Fruit fly (Drosophila melanogaster) whole organism, pupa: Measurements from ENCODE around the gene stas.

Experiments
- CG10348 ChIP-seq: fragments of 200-800 bp; sonication (Bioruptor generic); IDR thresholded peaks from 2 replicates; pipeline ENCODE4 v1.3.6; 2022; ENCODE audit warnings: missing biosample characterization, missing genetic modification characterization
- CG12605 ChIP-seq: fragments of 200-800 bp; sonication (Bioruptor generic); IDR thresholded peaks from 2 replicates; pipeline ENCODE4 v1.3.6; 2022; ENCODE audit warnings: missing biosample characterization, missing genetic modification characterization
- CG13204 ChIP-seq: fragments of 200-800 bp; sonication (Bioruptor generic); optimal IDR thresholded peaks from 2 replicates; lab custom pipeline; 2018; ENCODE audit warnings: missing biosample characterization, mild to moderate bottlenecking, missing genetic modification characterization, moderate library complexity
- CG14655 ChIP-seq: fragments of 200-800 bp; sonication (Bioruptor generic); optimal IDR thresholded peaks from 3 replicates; lab custom pipeline; 2017; ENCODE audit warnings: mild to moderate bottlenecking, missing biosample characterization, missing genetic modification reagents, missing genetic modification characterization
- CG15710 ChIP-seq: fragments of 200-800 bp; sonication (Bioruptor generic); optimal IDR thresholded peaks from 2 replicates; lab custom pipeline; 2018; ENCODE audit warnings: missing biosample characterization, mild to moderate bottlenecking, missing genetic modification characterization, moderate library complexity
- CG17806 ChIP-seq: fragments of 200-800 bp; sonication (Bioruptor generic); optimal IDR thresholded peaks from 2 replicates; lab custom pipeline; 2018; ENCODE audit warnings: missing biosample characterization, mild to moderate bottlenecking, missing genetic modification characterization, moderate library complexity
- CG32121 ChIP-seq: fragments of 200-800 bp; sonication (Bioruptor generic); IDR thresholded peaks from 2 replicates; pipeline ENCODE4 v1.3.6; 2022; ENCODE audit warnings: missing biosample characterization, missing genetic modification characterization
- CG34367 ChIP-seq: fragments of 200-800 bp; sonication (Bioruptor generic); optimal IDR thresholded peaks from 2 replicates; lab custom pipeline; 2018; ENCODE audit warnings: missing biosample characterization, mild to moderate bottlenecking, missing genetic modification characterization
- CG4496 ChIP-seq: fragments of 200-800 bp; sonication (Bioruptor generic); IDR thresholded peaks from 3 replicates; pipeline ENCODE4 v1.3.6; 2022; ENCODE audit warnings: missing biosample characterization, missing genetic modification characterization
- CG8159 ChIP-seq: fragments of 200-800 bp; sonication (Bioruptor generic); optimal IDR thresholded peaks from 3 replicates; lab custom pipeline; 2018; ENCODE audit warnings: missing biosample characterization, mild to moderate bottlenecking, missing genetic modification characterization, moderate library complexity
- CG8301 ChIP-seq: fragments of 200-800 bp; sonication (Bioruptor generic); optimal IDR thresholded peaks from 2 replicates; lab custom pipeline; 2018; ENCODE audit warnings: missing biosample characterization, mild to moderate bottlenecking, missing genetic modification characterization
- CG9948 ChIP-seq: fragments of 200-800 bp; sonication (Bioruptor generic); optimal IDR thresholded peaks from 2 replicates; lab custom pipeline; 2018; ENCODE audit warnings: missing biosample characterization, mild to moderate bottlenecking, missing genetic modification characterization, moderate library complexity
- D1 ChIP-seq: fragments of 200-800 bp; sonication (Bioruptor generic); optimal IDR thresholded peaks from 2 replicates; lab custom pipeline; 2018; ENCODE audit warnings: missing biosample characterization, mild to moderate bottlenecking, missing genetic modification characterization, moderate library complexity
- EcR ChIP-seq: fragments of 200-800 bp; sonication (Bioruptor generic); optimal IDR thresholded peaks from 3 replicates; lab custom pipeline; 2019; ENCODE audit warnings: missing biosample characterization, missing genetic modification characterization, mild to moderate bottlenecking, moderate library complexity, missing genetic modification reagents
- Ets98B ChIP-seq: fragments of 200-800 bp; sonication (Bioruptor generic); IDR thresholded peaks from 2 replicates; pipeline ENCODE4 v1.3.6; 2022; ENCODE audit warnings: missing biosample characterization, missing genetic modification characterization
- Pif1A ChIP-seq: fragments of 200-800 bp; sonication (Bioruptor generic); optimal IDR thresholded peaks from 3 replicates; lab custom pipeline; 2016; ENCODE audit warnings: missing biosample characterization, missing genetic modification characterization
- Pif1B ChIP-seq: fragments of 200-800 bp; sonication (Bioruptor generic); optimal IDR thresholded peaks from 3 replicates; lab custom pipeline; 2016; ENCODE audit warnings: missing biosample characterization, missing genetic modification characterization
- Snoo ChIP-seq: fragments of 200-800 bp; sonication (Bioruptor generic); optimal IDR thresholded peaks from 3 replicates; lab custom pipeline; 2017; ENCODE audit warnings: missing biosample characterization, mild to moderate bottlenecking, missing genetic modification characterization, inconsistent platforms
- fd96Ca ChIP-seq: fragments of 200-800 bp; sonication (Bioruptor generic); IDR thresholded peaks from 3 replicates; pipeline ENCODE4 v1.3.6; 2022; ENCODE audit warnings: missing biosample characterization, missing genetic modification characterization
- gl ChIP-seq: fragments of 200-800 bp; sonication (Bioruptor generic); optimal IDR thresholded peaks from 2 replicates; lab custom pipeline; 2018; ENCODE audit warnings: missing biosample characterization, mild to moderate bottlenecking, missing genetic modification characterization
- rn ChIP-seq: fragments of 200-800 bp; sonication (Bioruptor generic); IDR thresholded peaks from 2 replicates; pipeline ENCODE4 v1.3.6; 2022; ENCODE audit warnings: missing biosample characterization, missing genetic modification characterization

stas gene

DNA sequence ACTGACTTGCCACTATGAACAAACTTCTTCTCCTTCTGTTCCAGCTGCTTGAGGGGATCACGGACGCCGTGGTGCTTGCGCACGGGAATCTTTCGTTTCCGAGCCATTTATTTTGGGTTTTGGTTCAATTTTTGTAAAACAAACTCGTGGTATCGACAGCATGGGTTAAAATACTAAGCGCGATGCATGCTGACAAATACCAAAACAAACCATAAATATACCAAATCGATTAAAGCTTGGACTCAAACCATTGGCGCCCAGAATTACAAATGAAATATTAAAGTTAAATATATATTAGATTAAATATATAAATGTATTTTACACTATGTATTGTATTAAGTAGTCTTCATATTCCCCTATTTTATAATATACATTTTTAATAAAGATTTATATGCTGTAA, 1.6 kb upstream of the stas start, which contains the start of gene CG8326:
Gene CG8326, minus strand, starts transcription at position 176 of the 400 bp plus-strand sequence.
- TF ChIP-seq gl (tag; lab: Kevin White, UChicago) (no peak), CG9948 (tag; lab: Kevin White, UChicago) (no peak), CG8159 (no peak), rn (GFP tag; lab: Robert Waterston, UW) (no peak), CG14655 (no peak), Snoo (no peak), CG32121 (GFP tag; lab: Robert Waterston, UW) (no peak), Pif1A (GFP tag; lab: Kevin White, UChicago) (no peak), Ets98B (no peak), CG17806 (tag; lab: Kevin White, UChicago) (no peak), CG8301 (tag; lab: Kevin White, UChicago) (no peak), CG34367 (no peak), EcR (GFP tag; lab: Kevin White, UChicago) (no peak), D1 (tag; lab: Kevin White, UChicago) (no peak), Pif1B (GFP tag; lab: Kevin White, UChicago) (no peak), CG12605 (GFP tag; lab: Robert Waterston, UW) (no peak), CG15710 (no peak), CG4496 (GFP tag; lab: Robert Waterston, UW) (no peak)
- TF ChIP-seq, all 21 proteins: peak for 0

DNA sequence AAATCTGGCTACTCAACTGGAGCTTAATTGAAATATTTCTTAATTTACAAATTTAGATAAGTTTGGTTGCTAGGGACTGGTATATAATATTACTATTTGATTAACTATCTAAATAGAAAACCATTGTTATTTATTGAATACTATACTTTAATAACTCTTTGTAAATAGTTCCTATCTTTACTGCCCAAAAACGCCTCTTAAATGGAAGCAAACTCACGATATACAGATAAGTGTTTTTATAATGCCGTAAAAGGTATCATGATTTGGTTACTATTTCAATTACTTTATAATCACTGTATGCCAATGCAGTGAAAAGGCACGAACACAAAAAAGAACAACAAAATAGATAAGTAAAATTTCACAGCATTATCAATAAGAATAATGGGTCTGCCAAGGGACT, 1.9 kb downstream of the stas start:
- TF ChIP-seq fd96Ca (no peak), D1 (tag; lab: Kevin White, UChicago) (no peak), EcR (GFP tag; lab: Kevin White, UChicago) (no peak), CG4496 (GFP tag; lab: Robert Waterston, UW) (no peak), CG10348 (GFP tag; lab: Robert Waterston, UW) (no peak)

DNA sequence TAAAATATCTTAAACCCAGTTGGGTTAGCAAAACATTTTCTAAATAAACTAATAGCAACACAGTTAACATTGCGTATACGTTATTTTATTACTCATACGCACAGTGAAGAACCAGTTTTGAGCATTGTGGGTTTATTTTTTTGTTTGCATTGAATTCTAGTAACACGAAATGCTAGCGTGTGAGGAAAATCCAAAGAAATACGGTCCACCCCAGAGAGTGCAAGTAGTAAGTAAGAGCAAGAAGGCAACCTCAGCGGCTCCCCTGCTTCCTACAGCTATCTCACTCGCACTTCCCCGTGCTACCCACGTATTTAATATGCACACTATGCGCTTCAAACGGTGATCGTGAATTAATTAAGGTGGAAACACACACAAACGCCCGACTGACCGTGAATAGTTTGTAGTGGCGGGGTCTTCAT, 2.7 kb downstream of the stas start:
- TF ChIP-seq CG8301 (tag; lab: Kevin White, UChicago) (peak; percentile 90), CG12605 (GFP tag; lab: Robert Waterston, UW) (peak; percentile 77), CG8159 (peak; percentile 98), Ets98B (peak; percentile 88), CG32121 (GFP tag; lab: Robert Waterston, UW) (peak; percentile 91), rn (GFP tag; lab: Robert Waterston, UW) (peak; percentile 52), D1 (tag; lab: Kevin White, UChicago) (peak; percentile 70), CG34367 (peak; percentile 73), EcR (GFP tag; lab: Kevin White, UChicago) (no peak), CG4496 (GFP tag; lab: Robert Waterston, UW) (peak; percentile 91), CG17806 (tag; lab: Kevin White, UChicago) (peak; percentile 77), Pif1A (GFP tag; lab: Kevin White, UChicago) (peak; percentile 94), CG10348 (GFP tag; lab: Robert Waterston, UW) (peak; percentile 51), CG14655 (peak; percentile 86), Snoo (peak; percentile 93), gl (tag; lab: Kevin White, UChicago) (peak; percentile 50), CG9948 (tag; lab: Kevin White, UChicago) (peak; percentile 72), Pif1B (GFP tag; lab: Kevin White, UChicago) (peak; percentile 91), CG15710 (peak; percentile 83), CG13204 (GFP tag; lab: Kevin White, UChicago) (no peak), fd96Ca (peak; percentile 92)

DNA sequence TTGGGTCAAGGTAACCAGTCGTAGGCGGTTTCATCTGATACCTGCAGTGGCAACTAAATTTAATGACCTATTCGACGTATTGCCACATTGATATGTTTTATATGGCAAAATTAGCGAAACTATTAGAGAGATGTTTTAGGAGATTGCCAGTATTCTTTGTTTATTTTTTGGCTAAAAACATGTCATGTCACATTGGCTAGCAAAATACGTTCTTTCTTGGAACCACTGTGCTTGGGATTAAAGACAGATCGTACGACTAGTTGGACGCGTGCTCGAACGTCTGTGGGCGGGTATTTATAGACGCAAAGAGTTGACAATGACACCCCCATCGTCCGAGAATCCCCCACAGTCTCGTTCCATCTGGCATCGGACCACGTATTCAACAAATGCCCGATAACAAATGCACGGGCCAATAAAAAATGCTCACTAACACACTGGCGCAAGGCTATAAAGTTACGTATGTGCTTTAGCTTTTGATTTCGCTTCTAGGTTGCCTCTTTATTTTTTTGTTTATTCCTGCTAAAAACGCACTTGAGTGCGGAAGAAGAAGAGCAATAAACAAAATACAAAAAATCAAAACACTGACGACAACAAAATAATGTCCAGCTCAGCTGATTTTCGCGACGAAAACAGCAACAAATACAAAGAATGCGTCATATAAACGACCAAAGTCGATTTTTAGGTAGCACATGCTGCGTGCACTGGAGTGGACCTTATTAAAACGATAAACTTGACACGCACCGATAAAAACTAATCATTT, 3.3 kb downstream of the stas start:
- TF ChIP-seq CG4496 (GFP tag; lab: Robert Waterston, UW) (0 out of 3 replicates have a peak, but pooled peaks have one; percentile 22), rn (GFP tag; lab: Robert Waterston, UW) (no peak), CG17806 (tag; lab: Kevin White, UChicago) (no peak), Ets98B (no peak), EcR (GFP tag; lab: Kevin White, UChicago) (peak; percentile 49), fd96Ca (peak; percentile 34; the same call in 1 of the 3 replicates), CG15710 (peak; percentile 11), Pif1A (GFP tag; lab: Kevin White, UChicago) (no peak)

DNA sequence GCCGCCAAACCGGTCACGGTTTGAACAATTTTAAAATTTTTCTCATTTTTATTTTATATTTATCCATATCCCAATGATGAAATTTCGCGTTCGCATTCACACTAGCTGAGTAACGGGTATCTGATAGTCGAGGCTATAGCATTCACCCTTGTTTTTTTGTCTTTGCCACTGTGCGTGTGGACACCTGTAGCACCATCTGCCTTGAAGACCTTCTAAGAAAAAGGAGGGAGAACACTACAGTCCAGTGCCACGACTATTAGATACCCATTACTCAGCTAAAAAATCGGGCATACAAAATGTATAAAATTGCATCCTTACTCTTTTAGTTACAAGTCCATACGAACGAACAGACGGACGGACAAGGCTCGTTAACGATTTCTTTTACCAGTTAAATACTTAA, 5.5 kb downstream of the stas start:
- TF ChIP-seq CG13204 (GFP tag; lab: Kevin White, UChicago) = no peak
- TF ChIP-seq CG17806 (tag; lab: Kevin White, UChicago) = no peak
- no peak for TF ChIP-seq CG8159
- no peak for TF ChIP-seq CG12605 (GFP tag; lab: Robert Waterston, UW)
- no peak for TF ChIP-seq CG34367
- no peak for TF ChIP-seq EcR (GFP tag; lab: Kevin White, UChicago)
- TF ChIP-seq Pif1B (GFP tag; lab: Kevin White, UChicago) = no peak
- no peak for TF ChIP-seq CG32121 (GFP tag; lab: Robert Waterston, UW)
- TF ChIP-seq D1 (tag; lab: Kevin White, UChicago) = no peak
- no peak for TF ChIP-seq Snoo
- TF ChIP-seq CG14655 = no peak
- no peak for TF ChIP-seq fd96Ca
- TF ChIP-seq, all 21 proteins: peak for 0

DNA sequence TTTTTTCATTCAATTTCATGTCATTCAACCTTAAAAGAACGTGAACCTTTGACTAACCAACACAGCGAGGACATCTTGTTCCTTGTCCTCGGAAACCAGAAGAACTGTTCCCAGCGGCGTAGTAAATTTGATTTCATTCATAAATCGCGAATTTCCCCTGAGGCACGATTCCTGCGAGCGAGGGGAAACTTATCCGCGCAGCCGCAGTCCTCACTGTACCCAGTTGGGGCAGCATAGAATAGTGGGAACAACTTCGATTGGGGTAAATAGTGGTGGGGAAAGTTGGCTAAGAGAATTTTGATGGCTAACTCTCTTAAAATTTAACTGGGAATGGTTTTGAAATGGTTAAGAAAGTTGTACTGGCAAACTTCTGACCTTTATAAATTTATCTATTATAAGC, 16.2 kb downstream of the stas start:
- TF ChIP-seq Ets98B = no peak
- TF ChIP-seq CG14655 = no peak
- TF ChIP-seq CG13204 (GFP tag; lab: Kevin White, UChicago) = no peak
- no peak for TF ChIP-seq gl (tag; lab: Kevin White, UChicago)
- TF ChIP-seq Pif1B (GFP tag; lab: Kevin White, UChicago) = no peak
- TF ChIP-seq Pif1A (GFP tag; lab: Kevin White, UChicago) = no peak
- no peak for TF ChIP-seq CG9948 (tag; lab: Kevin White, UChicago)
- TF ChIP-seq CG17806 (tag; lab: Kevin White, UChicago) = no peak
- TF ChIP-seq D1 (tag; lab: Kevin White, UChicago) = no peak
